Worm (Caenorhabditis elegans) whole organism, L4/young adult: ENCODE data around the gene fipr-1.

ENCODE experiments used
- W03F9.2 ChIP-seq: fragments of 150-350 bp; optimal IDR thresholded peaks from 2 replicates; lab custom pipeline; 2014; ENCODE audit warnings: missing biosample characterization, missing genetic modification characterization
- dao-5 ChIP-seq: sonication (generic microtip); optimal IDR thresholded peaks from 2 replicates; lab custom pipeline; 2016; ENCODE audit warnings: missing genotype, missing genetic modification characterization, moderate library complexity, missing compliant biosample characterization
- him-1 ChIP-seq: sonication (generic microtip); optimal IDR thresholded peaks from 2 replicates; lab custom pipeline; 2016; ENCODE audit warnings: missing genotype, missing genetic modification reagents, missing genetic modification characterization, missing compliant biosample characterization

fipr-1 gene

DNA sequence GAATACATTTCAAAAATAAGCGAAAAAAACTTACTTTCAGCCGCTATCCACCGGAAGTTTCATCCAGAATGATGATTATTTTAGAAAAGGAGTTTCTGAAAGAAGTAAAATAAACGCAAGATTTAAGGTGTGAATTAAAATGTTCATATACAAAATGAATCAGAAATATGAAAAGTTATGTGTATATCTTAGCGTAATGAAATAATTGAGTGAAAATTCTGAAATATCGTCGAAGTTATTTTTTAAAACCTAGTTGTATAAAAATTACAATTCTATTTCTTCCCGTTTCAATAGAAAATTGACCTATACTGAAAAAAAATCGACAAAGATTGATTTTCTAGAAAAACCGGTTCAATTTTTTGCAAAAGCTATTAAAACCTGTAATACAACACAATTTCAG, 23.6 kb downstream of the fipr-1 start, which contains the start of gene twk-13:
TSS of gene twk-13 (minus strand) at position 101 of the 400 bp plus-strand sequence.
- TF ChIP-seq him-1 (no peak), dao-5 (tag; lab: Kevin White, UChicago) (no peak), W03F9.2 (tag; lab: Kevin White, UChicago) (no peak)

DNA sequence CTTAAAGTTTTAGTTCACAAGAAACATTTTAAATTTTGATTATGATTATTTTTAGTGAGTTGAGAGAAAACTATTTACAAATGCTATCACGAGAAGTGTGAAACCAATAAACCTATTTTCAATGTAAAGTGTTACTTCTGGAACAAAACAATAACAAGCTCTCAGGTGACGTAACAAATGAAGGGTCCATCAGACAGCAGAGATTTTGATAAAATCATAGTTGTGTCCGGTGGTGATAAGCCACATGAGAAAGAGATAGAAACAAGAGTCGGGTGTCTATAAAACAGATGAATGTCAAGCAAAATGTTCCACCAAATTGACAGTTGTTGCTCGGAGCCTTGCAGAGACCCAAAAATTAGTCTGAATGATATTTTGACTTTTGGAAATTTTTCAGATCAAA, 27.2 kb downstream of the fipr-1 start:
- TF ChIP-seq dao-5 (tag; lab: Kevin White, UChicago) (no peak), him-1 (no peak), W03F9.2 (tag; lab: Kevin White, UChicago) (no peak)

DNA sequence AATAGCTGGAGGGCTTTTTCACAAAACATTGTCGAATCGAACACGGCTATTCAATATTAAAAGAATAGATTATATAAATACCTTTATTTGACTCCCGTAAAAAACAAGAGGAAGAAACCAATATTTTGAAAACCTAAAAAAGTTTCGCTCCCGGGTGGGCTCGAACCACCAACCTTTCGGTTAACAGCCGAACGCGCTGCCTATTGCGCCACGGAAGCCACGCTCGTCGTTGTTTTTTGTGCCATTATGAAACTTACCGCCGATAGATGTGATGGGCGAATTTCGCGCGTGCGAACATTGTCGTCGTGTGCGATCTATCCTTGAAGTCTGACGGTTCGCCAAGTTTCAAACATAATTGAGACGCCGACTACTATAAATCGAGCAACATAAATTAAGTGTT, 29.7 kb downstream of the fipr-1 start:
- no peak for TF ChIP-seq W03F9.2 (tag; lab: Kevin White, UChicago)
- no peak for TF ChIP-seq dao-5 (tag; lab: Kevin White, UChicago)
- no peak for TF ChIP-seq him-1

DNA sequence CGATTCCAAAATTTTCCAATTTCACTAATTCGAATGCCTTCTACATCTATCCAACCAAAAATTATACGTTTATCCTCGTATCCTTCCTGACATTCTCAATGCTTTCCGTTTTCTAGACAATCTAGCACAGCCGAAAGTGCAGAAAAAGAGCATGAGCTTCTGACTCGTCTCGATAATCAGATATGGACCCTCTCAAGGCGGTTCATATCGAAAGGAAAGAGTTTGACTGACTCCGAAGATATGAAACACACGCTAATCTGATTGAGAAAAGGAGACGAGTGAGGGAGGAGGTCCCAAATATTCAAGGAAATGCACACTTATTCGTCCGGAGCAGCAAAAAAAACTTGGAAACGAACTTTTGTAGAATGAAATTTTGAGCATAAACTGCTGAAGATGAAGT, 32.4 kb downstream of the fipr-1 start:
- TF ChIP-seq W03F9.2 (tag; lab: Kevin White, UChicago) (no peak), dao-5 (tag; lab: Kevin White, UChicago) (no peak), him-1 (no peak)

DNA sequence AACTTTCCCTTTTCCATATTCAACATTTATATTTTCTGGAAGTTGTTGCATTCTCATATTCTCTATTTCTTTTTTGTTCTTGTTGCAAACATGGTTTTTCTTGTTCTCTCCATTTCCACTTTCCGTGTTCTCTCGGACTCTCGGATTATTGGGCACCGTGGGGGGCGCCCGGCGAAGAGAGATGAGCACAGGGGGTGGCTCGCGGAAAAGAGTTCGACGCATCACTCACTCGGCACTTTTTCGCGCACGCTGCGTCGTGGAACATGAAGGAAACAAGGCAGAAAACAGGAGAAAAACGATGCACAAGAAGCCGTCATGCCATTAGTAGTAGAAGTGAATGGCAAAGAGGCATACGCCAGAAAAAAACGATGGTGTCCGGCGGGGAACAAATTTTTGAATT, 34.9 kb downstream of the fipr-1 start:
- TF ChIP-seq dao-5 (tag; lab: Kevin White, UChicago), result no peak
- TF ChIP-seq W03F9.2 (tag; lab: Kevin White, UChicago), result no peak
- TF ChIP-seq him-1, result no peak

DNA sequence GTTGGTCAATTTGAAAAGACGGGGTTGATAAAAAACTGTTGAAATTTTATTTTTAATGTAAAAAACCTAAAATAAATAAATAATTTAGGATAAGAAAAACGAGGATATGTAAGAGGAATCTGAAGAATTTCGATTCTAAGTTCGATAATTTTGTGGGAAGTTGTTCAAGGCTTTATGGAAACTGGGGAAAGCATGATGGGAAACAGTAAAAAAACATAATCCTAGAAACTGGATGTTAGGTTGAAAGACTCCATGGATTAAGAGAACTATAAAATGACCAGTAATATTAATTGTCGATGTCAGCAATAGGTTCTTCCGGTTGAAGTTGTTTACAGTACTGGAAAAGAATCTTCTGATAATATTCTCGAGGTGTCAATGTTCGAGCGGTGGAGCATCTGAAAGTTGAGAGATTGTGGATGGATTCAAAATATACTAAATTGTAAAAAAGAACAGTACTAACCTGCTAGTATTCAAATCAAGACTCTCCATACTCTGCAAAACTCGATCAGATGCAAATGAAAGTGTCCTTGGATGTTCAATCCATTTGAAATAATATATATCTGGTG, 41.2 kb downstream of the fipr-1 start:
- TF ChIP-seq W03F9.2 (tag; lab: Kevin White, UChicago) (no peak), dao-5 (tag; lab: Kevin White, UChicago) (no peak), him-1 (no peak)

DNA sequence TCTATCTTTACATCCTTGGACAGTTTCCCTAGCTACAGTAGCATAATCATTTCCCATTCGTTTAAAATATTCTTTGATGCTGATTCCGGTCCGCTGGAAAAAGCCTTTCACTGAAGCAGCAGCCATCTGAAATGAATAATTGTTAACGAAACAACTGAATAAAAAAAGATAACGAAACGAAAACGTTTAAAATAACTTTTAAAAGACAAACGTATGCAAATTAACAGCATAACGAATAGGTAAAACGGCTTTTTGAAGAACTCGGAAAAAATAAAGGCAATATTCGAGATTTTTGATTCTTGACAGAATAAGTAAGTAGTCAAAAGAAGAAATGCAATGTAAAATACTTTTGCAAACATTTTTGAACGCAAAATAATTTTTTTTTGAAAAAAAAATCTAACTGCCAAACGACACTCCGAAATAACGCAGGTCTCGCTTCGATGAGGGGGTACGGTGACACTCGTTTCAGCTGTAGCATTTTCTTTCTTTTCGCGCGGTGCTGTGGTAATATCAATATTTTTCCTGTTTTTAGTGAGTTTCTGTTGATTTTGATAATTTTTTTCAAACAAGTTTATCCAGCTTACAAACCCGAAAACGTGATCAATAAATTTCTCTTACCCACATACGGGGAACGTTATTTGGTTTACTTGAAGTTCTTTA, 43.5 kb downstream of the fipr-1 start, which contains the start of the genes R04F11.5 and R04F11.2:
TSS of gene R04F11.5 (minus strand) at position 126 of the 660 bp plus-strand sequence.
TSS of gene R04F11.2 (plus strand) at position 488 of the 660 bp plus-strand sequence.
- TF ChIP-seq him-1 (peak; percentile 76), dao-5 (tag; lab: Kevin White, UChicago) (no peak), W03F9.2 (tag; lab: Kevin White, UChicago) (peak; percentile 83)

DNA sequence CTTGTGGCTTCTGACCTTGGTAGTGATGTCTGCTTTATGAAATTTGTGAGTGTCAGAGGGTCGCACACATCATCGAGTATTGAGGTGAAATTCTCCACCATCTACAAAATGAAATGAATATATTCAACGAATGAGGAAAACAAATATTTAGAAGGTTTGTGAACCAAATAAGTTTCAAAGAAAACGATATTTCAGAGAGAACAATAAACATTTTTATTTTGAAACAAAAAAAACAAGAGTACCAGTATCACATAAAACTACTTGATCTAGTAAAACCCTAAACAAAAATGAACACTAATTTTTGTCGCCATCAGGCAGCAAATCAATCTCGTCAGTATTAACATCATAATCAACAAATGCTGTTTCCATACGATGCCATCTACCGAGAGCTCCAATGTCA, 44.5 kb downstream of the fipr-1 start, which contains the start of gene R04F11.3:
TSS of gene R04F11.3 (minus strand) at position 101 of the 400 bp plus-strand sequence.
- TF ChIP-seq him-1 (no peak), W03F9.2 (tag; lab: Kevin White, UChicago) (no peak), dao-5 (tag; lab: Kevin White, UChicago) (no peak)

DNA sequence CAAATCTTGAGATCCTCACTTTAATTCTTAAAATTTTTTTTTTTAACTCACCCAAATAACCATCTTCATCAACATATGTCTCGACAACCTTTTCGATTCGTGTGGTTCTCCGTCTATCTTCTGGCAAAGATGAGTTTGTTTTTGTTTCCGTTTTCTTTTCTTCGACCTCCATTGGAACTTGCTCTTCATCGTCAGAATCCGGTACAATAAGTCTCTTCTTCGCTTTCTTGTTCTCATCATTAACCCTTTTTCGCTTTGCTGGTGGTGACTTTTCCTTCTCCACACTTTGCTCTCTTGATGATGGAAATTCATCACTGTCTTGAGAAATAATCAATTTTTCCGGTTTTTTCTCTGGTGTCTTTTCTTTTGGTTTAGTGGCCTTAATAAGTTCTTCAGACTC, 45.5 kb downstream of the fipr-1 start:
- TF ChIP-seq W03F9.2 (tag; lab: Kevin White, UChicago), result no peak
- TF ChIP-seq dao-5 (tag; lab: Kevin White, UChicago), result no peak
- TF ChIP-seq him-1, result no peak

DNA sequence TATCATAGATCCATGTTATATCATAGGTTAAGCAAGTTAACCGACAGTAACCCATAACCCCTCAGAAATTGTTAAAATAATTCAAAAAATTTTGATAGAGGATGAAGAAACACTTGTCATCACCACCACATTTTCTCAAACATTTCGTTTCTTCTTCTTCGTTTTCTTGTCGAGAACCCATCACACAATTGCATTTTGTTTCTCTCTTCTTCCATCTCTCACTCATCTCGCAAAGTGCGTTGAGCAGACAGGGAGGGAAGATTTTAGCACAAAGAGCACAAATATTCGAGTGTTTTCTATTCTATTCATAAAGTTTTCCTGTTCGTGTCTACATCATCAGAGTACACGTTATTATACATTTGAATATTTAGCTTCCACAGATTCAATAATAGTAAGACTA, 47.1 kb downstream of the fipr-1 start:
- TF ChIP-seq W03F9.2 (tag; lab: Kevin White, UChicago), result no peak
- TF ChIP-seq him-1, result peak; percentile 18
